Fruit fly (Drosophila melanogaster) whole organism, embryonic: ENCODE results near the gene EloB.

Experiments used
- B-H1 ChIP-seq: fragments of 200-800 bp; sonication (Bioruptor generic); IDR thresholded peaks from 3 replicates; pipeline ENCODE4 v1.3.6; 2022; ENCODE audit warnings: missing biosample characterization, missing genetic modification characterization
- BEAF-32 ChIP-seq: fragments of 200-800 bp; sonication (Bioruptor generic); optimal IDR thresholded peaks from 3 replicates; lab custom pipeline; 2017; ENCODE audit warnings: missing biosample characterization, missing genetic modification characterization, mild to moderate bottlenecking, moderate library complexity, missing genetic modification reagents
- BtbVII ChIP-seq: fragments of 200-800 bp; sonication (Bioruptor generic); optimal IDR thresholded peaks from 3 replicates; lab custom pipeline; 2017; ENCODE audit warnings: missing biosample characterization, mild to moderate bottlenecking, missing genetic modification characterization
- CG10267 ChIP-seq: fragments of 200-800 bp; sonication (Bioruptor generic); optimal IDR thresholded peaks from 2 replicates; lab custom pipeline; 2018; ENCODE audit warnings: missing biosample characterization, mild to moderate bottlenecking, missing genetic modification characterization, moderate library complexity
- CG10274 ChIP-seq: fragments of 200-800 bp; sonication (Bioruptor generic); optimal IDR thresholded peaks from 3 replicates; lab custom pipeline; 2017; ENCODE audit warnings: missing biosample characterization, mild to moderate bottlenecking, missing genetic modification characterization
- CG10543 ChIP-seq: fragments of 200-800 bp; sonication (Bioruptor generic); optimal IDR thresholded peaks from 3 replicates; lab custom pipeline; 2017; ENCODE audit warnings: missing biosample characterization, mild to moderate bottlenecking, missing genetic modification characterization, moderate library complexity
- CG11085 ChIP-seq: fragments of 200-800 bp; sonication (Bioruptor generic); IDR thresholded peaks from 2 replicates; pipeline ENCODE4 v1.3.6; 2022; ENCODE audit warnings: missing biosample characterization, missing genetic modification characterization
- CG11560 ChIP-seq: fragments of 200-800 bp; sonication (Bioruptor generic); IDR thresholded peaks from 3 replicates; pipeline ENCODE4 v1.3.6; 2022; ENCODE audit warnings: missing biosample characterization, missing genetic modification characterization
- CG14441 ChIP-seq: fragments of 200-800 bp; sonication (Bioruptor generic); IDR thresholded peaks from 2 replicates; pipeline ENCODE4 v1.3.6; 2022; ENCODE audit warnings: missing biosample characterization, missing genetic modification characterization
- CG17361 ChIP-seq: fragments of 200-800 bp; sonication (Bioruptor generic); IDR thresholded peaks from 3 replicates; pipeline ENCODE4 v1.3.6; 2022; ENCODE audit warnings: missing biosample characterization, missing genetic modification characterization
- CG17829 ChIP-seq: fragments of 200-800 bp; optimal IDR thresholded peaks from 2 replicates; lab custom pipeline; 2019; ENCODE audit warnings: missing biosample characterization, mild to moderate bottlenecking, missing genetic modification characterization, moderate library complexity
- CG2116 ChIP-seq: fragments of 200-800 bp; sonication (Bioruptor generic); optimal IDR thresholded peaks from 3 replicates; lab custom pipeline; 2018; ENCODE audit warnings: missing biosample characterization, mild to moderate bottlenecking, missing genetic modification characterization
- CG2129 ChIP-seq: fragments of 200-800 bp; sonication (Bioruptor generic); IDR thresholded peaks from 2 replicates; pipeline ENCODE4 v1.3.6; 2022; ENCODE audit warnings: missing biosample characterization, missing genetic modification characterization; ENCODE audit not compliant: partially characterized antibody
- CG30403 ChIP-seq: fragments of 200-800 bp; sonication (Bioruptor generic); optimal IDR thresholded peaks from 3 replicates; lab custom pipeline; 2016; ENCODE audit warnings: missing biosample characterization, missing genetic modification characterization
- CG33213 ChIP-seq: fragments of 200-800 bp; sonication (Bioruptor generic); optimal IDR thresholded peaks from 3 replicates; lab custom pipeline; 2016; ENCODE audit warnings: missing biosample characterization, missing genetic modification characterization
- CG3407 ChIP-seq: fragments of 200-800 bp; sonication (Bioruptor generic); optimal IDR thresholded peaks from 2 replicates; lab custom pipeline; 2018; ENCODE audit warnings: missing biosample characterization, mild to moderate bottlenecking, missing genetic modification characterization
- CG4707 ChIP-seq: fragments of 200-800 bp; sonication (Bioruptor generic); optimal IDR thresholded peaks from 2 replicates; lab custom pipeline; 2018; ENCODE audit warnings: missing biosample characterization, mild to moderate bottlenecking, missing genetic modification characterization, moderate library complexity
- CG5180 ChIP-seq: fragments of 200-800 bp; sonication (Bioruptor generic); optimal IDR thresholded peaks from 3 replicates; lab custom pipeline; 2017; ENCODE audit warnings: missing biosample characterization, missing genetic modification characterization, mild to moderate bottlenecking, moderate library complexity, missing genetic modification reagents
- CG5953 ChIP-seq: fragments of 200-800 bp; sonication (Bioruptor generic); IDR thresholded peaks from 2 replicates; pipeline ENCODE4 v1.3.6; 2022; ENCODE audit warnings: missing biosample characterization, missing genetic modification characterization
- CG7928 ChIP-seq: fragments of 200-800 bp; sonication (Bioruptor generic); optimal IDR thresholded peaks from 2 replicates; lab custom pipeline; 2017; ENCODE audit warnings: missing biosample characterization, mild to moderate bottlenecking, missing genetic modification characterization
- CG8765 ChIP-seq: fragments of 200-800 bp; sonication (Bioruptor generic); IDR thresholded peaks from 2 replicates; pipeline ENCODE4 v1.3.6; 2022; ENCODE audit warnings: missing biosample characterization, missing genetic modification characterization
- CG9797 ChIP-seq: fragments of 200-800 bp; sonication (Bioruptor generic); optimal IDR thresholded peaks from 3 replicates; lab custom pipeline; 2018; ENCODE audit warnings: missing biosample characterization, mild to moderate bottlenecking, missing genetic modification characterization
- CTCF ChIP-seq: fragments of 200-800 bp; sonication (Bioruptor generic); optimal IDR thresholded peaks from 2 replicates; lab custom pipeline; 2017; ENCODE audit warnings: missing biosample characterization, mild to moderate bottlenecking, missing genetic modification characterization, moderate library complexity
- Dbx ChIP-seq: fragments of 200-800 bp; sonication (Bioruptor generic); IDR thresholded peaks from 3 replicates; pipeline ENCODE4 v1.3.6; 2022; ENCODE audit warnings: missing biosample characterization, missing genetic modification characterization
- Dip3 ChIP-seq: fragments of 200-800 bp; sonication (Bioruptor generic); optimal IDR thresholded peaks from 3 replicates; lab custom pipeline; 2016; ENCODE audit warnings: missing biosample characterization, missing genetic modification characterization
- Doc2 ChIP-seq: fragments of 200-800 bp; sonication (Bioruptor generic); IDR thresholded peaks from 2 replicates; pipeline ENCODE4 v1.3.6; 2022; ENCODE audit warnings: missing biosample characterization, missing genetic modification characterization
- Dref ChIP-seq: fragments of 200-800 bp; sonication (Bioruptor generic); IDR thresholded peaks from 2 replicates; pipeline ENCODE4 v1.3.6; 2022; ENCODE audit warnings: missing biosample characterization, missing genetic modification characterization
- E2f2 ChIP-seq: fragments of 200-800 bp; sonication (Bioruptor generic); IDR thresholded peaks from 2 replicates; pipeline ENCODE4 v1.3.6; 2022; ENCODE audit warnings: missing biosample characterization, missing genetic modification characterization
- Eip74EF ChIP-seq, 2 experiments: fragments of 200-800 bp in 1 of 2; fragments of >200 bp in 1 of 2; sonication (Bioruptor generic) in 1 of 2; optimal IDR thresholded peaks; 2 replicates each; lab custom pipeline; 2017 to 2019; ENCODE audit warnings: missing biosample characterization in 2 of 2, missing genetic modification characterization in 2 of 2, mild to moderate bottlenecking in 1 of 2, moderate library complexity in 1 of 2
- Hand ChIP-seq: fragments of 200-800 bp; sonication (Bioruptor generic); optimal IDR thresholded peaks from 2 replicates; lab custom pipeline; 2017; ENCODE audit warnings: mild to moderate bottlenecking, missing biosample characterization, missing genetic modification reagents, missing genetic modification characterization
- HmgZ ChIP-seq: fragments of 200-800 bp; sonication (Bioruptor generic); optimal IDR thresholded peaks from 2 replicates; lab custom pipeline; 2018; ENCODE audit warnings: missing biosample characterization, mild to moderate bottlenecking, missing genetic modification characterization
- Hr39 ChIP-seq: fragments of >200 bp; optimal IDR thresholded peaks from 2 replicates; lab custom pipeline; 2017
- MESR4 ChIP-seq: fragments of 200-800 bp; sonication (Bioruptor generic); optimal IDR thresholded peaks from 2 replicates; lab custom pipeline; 2018; ENCODE audit warnings: missing biosample characterization, mild to moderate bottlenecking, missing genetic modification characterization, moderate library complexity
- Max ChIP-seq: fragments of 200-800 bp; sonication (Bioruptor generic); optimal IDR thresholded peaks from 2 replicates; lab custom pipeline; 2016; ENCODE audit warnings: missing biosample characterization, mild to moderate bottlenecking, missing genetic modification characterization
- Opbp ChIP-seq: fragments of 200-800 bp; sonication (Bioruptor generic); IDR thresholded peaks from 3 replicates; pipeline ENCODE4 v1.3.6; 2022; ENCODE audit warnings: missing biosample characterization, missing genetic modification characterization; ENCODE audit not compliant: partially characterized antibody
- Optix ChIP-seq: fragments of 200-800 bp; sonication (Bioruptor generic); IDR thresholded peaks from 3 replicates; pipeline ENCODE4 v1.3.6; 2022; ENCODE audit warnings: missing biosample characterization, missing genetic modification characterization
- Ptx1 ChIP-seq: fragments of 200-800 bp; sonication (Bioruptor generic); IDR thresholded peaks from 2 replicates; pipeline ENCODE4 v1.3.6; 2022; ENCODE audit warnings: missing biosample characterization, missing genetic modification characterization
- Sry-β ChIP-seq: fragments of 200-800 bp; sonication (Bioruptor generic); optimal IDR thresholded peaks from 2 replicates; lab custom pipeline; 2018; ENCODE audit warnings: missing biosample characterization, mild to moderate bottlenecking, missing genetic modification characterization, moderate library complexity
- Ssrp ChIP-seq: fragments of 200-800 bp; sonication (Bioruptor generic); optimal IDR thresholded peaks from 2 replicates; lab custom pipeline; 2018; ENCODE audit warnings: missing biosample characterization, mild to moderate bottlenecking, missing genetic modification characterization, moderate library complexity
- bbx ChIP-seq: fragments of 200-800 bp; sonication (Bioruptor generic); IDR thresholded peaks from 2 replicates; pipeline ENCODE4 v1.3.6; 2022; ENCODE audit warnings: missing biosample characterization, missing genetic modification characterization; ENCODE audit not compliant: partially characterized antibody
- dpn ChIP-seq, 2 experiments: fragments of 200-800 bp; sonication (Bioruptor generic); optimal IDR thresholded peaks; 3 replicates each; lab custom pipeline; 2016; ENCODE audit warnings: missing biosample characterization in 2 of 2, missing genetic modification characterization in 2 of 2
- gem ChIP-seq: fragments of 200-800 bp; sonication (Bioruptor generic); optimal IDR thresholded peaks from 2 replicates; lab custom pipeline; 2019; ENCODE audit warnings: missing biosample characterization, mild to moderate bottlenecking, missing genetic modification characterization, moderate library complexity
- klu ChIP-seq: fragments of 200-800 bp; sonication (Bioruptor generic); IDR thresholded peaks from 2 replicates; pipeline ENCODE4 v1.3.6; 2022; ENCODE audit warnings: missing biosample characterization, missing genetic modification characterization
- lab ChIP-seq: fragments of 200-800 bp; sonication (Bioruptor generic); optimal IDR thresholded peaks from 3 replicates; lab custom pipeline; 2017; ENCODE audit warnings: missing biosample characterization, missing genetic modification characterization, mild to moderate bottlenecking, moderate library complexity, missing genetic modification reagents
- lbe ChIP-seq: fragments of 200-800 bp; sonication (Bioruptor generic); optimal IDR thresholded peaks from 2 replicates; lab custom pipeline; 2016; ENCODE audit warnings: missing biosample characterization, mild to moderate bottlenecking, missing genetic modification characterization
- nerfin-1 ChIP-seq: fragments of 200-800 bp; sonication (Bioruptor generic); optimal IDR thresholded peaks from 3 replicates; lab custom pipeline; 2019; ENCODE audit warnings: missing biosample characterization, mild to moderate bottlenecking, missing genetic modification characterization, moderate library complexity
- salm ChIP-seq: fragments of 200-800 bp; sonication (Bioruptor generic); optimal IDR thresholded peaks from 2 replicates; lab custom pipeline; 2018; ENCODE audit warnings: missing biosample characterization, mild to moderate bottlenecking, missing genetic modification characterization
- sens ChIP-seq: fragments of 200-800 bp; sonication (Bioruptor generic); peaks from one replicate; lab custom pipeline; 2016; ENCODE audit warnings: missing biosample characterization, missing genetic modification characterization
- sens-2 ChIP-seq: fragments of 200-800 bp; sonication (Bioruptor generic); IDR thresholded peaks from 2 replicates; pipeline ENCODE4 v1.3.6; 2022; ENCODE audit warnings: missing biosample characterization, missing genetic modification characterization
- unc-4 ChIP-seq: fragments of 200-800 bp; sonication (Bioruptor generic); IDR thresholded peaks from 2 replicates; pipeline ENCODE4 v1.3.6; 2022; ENCODE audit warnings: missing biosample characterization, missing genetic modification characterization; ENCODE audit not compliant: partially characterized antibody
- zfh2 ChIP-seq: fragments of 200-800 bp; sonication (Bioruptor generic); optimal IDR thresholded peaks from 2 replicates; lab custom pipeline; 2016; ENCODE audit warnings: missing biosample characterization, missing genetic modification characterization

EloB gene

DNA sequence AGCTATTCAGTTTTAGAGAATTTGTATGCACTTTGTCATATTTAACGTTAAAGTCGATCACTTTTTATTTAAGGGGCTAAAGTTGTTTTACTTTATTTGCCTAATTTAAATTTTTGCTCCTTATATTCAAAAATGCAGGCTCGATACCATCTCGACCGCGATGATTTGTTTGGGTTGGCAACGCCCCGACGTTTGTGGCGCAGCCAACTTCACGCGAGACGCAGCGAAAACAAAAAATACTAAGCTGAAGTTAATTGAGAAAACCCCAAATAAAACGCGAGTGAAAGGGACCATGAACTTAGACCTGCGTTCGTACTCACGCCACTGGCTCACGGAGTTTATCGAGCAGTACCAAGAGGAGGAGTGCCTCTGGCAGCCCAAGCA lies 21.6 kb downstream of the EloB start (continued):
- peak; percentile 70 for TF ChIP-seq BEAF-32 (GFP tag; lab: Kevin White, UChicago)
- TF ChIP-seq HmgZ = no peak
- no peak for TF ChIP-seq CTCF
- no peak for TF ChIP-seq nerfin-1
- 0 out of 2 replicates have a peak, but pooled peaks have one; percentile 8 for TF ChIP-seq CG11085 (GFP tag; lab: Robert Waterston, UW)
- peak; percentile 17; the same call in 1 of the 2 replicates for TF ChIP-seq CG8765 (GFP tag; lab: Robert Waterston, UW)
- no peak for TF ChIP-seq B-H1 (GFP tag; lab: Robert Waterston, UW)
- TF ChIP-seq Dref (GFP tag; lab: Robert Waterston, UW) = peak; percentile 53
- TF ChIP-seq dpn (GFP tag; optimal IDR thresholded peaks at IDR 0.05; lab: Kevin White, UChicago) = no peak
- peak; percentile 81 for TF ChIP-seq MESR4
- no peak for TF ChIP-seq CG10543
- TF ChIP-seq CG4707 = no peak
- TF ChIP-seq CG5180 (GFP tag; lab: Kevin White, UChicago) = peak; percentile 15
- TF ChIP-seq sens-2 (GFP tag; lab: Robert Waterston, UW) = no peak
- TF ChIP-seq lbe (GFP tag; lab: Kevin White, UChicago) = no peak
- no peak for TF ChIP-seq Max (GFP tag; lab: Kevin White, UChicago)
- peak; percentile 42; the same call in 1 of the 3 replicates for TF ChIP-seq CG17361 (GFP tag; lab: Robert Waterston, UW)
- no peak for TF ChIP-seq CG7928 (GFP tag; lab: Kevin White, UChicago)
- peak; percentile 4 for TF ChIP-seq Ssrp (tag; lab: Kevin White, UChicago)
- no peak for TF ChIP-seq Dip3
- TF ChIP-seq CG5953 (GFP tag; lab: Robert Waterston, UW) = 0 out of 2 replicates have a peak, but pooled peaks have one; percentile 22
- no peak for TF ChIP-seq Optix (GFP tag; lab: Robert Waterston, UW)
- no peak for TF ChIP-seq CG10267 (tag; lab: Kevin White, UChicago)
- no peak for TF ChIP-seq CG11560 (tag; lab: Robert Waterston, UW)
- no peak for TF ChIP-seq lab (GFP tag; lab: Kevin White, UChicago)
- no peak for TF ChIP-seq Hand (GFP tag; lab: Kevin White, UChicago)
- TF ChIP-seq zfh2 (GFP tag; lab: Kevin White, UChicago) = peak; percentile 7
- TF ChIP-seq gem = no peak
- no peak for TF ChIP-seq CG30403 (GFP tag; lab: Kevin White, UChicago)
- TF ChIP-seq salm (tag; lab: Kevin White, UChicago) = no peak
- TF ChIP-seq CG2116 (GFP tag; lab: Kevin White, UChicago) = peak; percentile 3
- peak; percentile 50 for TF ChIP-seq sens (GFP tag; lab: Kevin White, UChicago)
- TF ChIP-seq Ptx1 (GFP tag; lab: Robert Waterston, UW) = no peak
- TF ChIP-seq E2f2 (GFP tag; lab: Robert Waterston, UW) = peak; percentile 86
- no peak for TF ChIP-seq CG10274 (GFP tag; lab: Kevin White, UChicago)
- no peak for TF ChIP-seq klu
- 0 out of 3 replicates have a peak, but pooled peaks have one; percentile 27 for TF ChIP-seq Dbx
- TF ChIP-seq CG3407 (GFP tag; lab: Kevin White, UChicago) = no peak
- TF ChIP-seq Hr39 (lab: Kevin White, UChicago) = no peak
- TF ChIP-seq Opbp (GFP tag; lab: Robert Waterston, UW) = peak; percentile 100
- no peak for TF ChIP-seq BtbVII
- TF ChIP-seq CG14441 (GFP tag; lab: Robert Waterston, UW) = peak; percentile 24; the same call in 1 of the 2 replicates
- TF ChIP-seq CG2129 (GFP tag; lab: Robert Waterston, UW) = peak; percentile 48
- no peak for TF ChIP-seq CG17829 (tag; lab: Kevin White, UChicago)
- no peak for TF ChIP-seq Doc2
- TF ChIP-seq Eip74EF (GFP tag; optimal IDR thresholded peaks at IDR 0.05; lab: Kevin White, UChicago) = no peak
- TF ChIP-seq CG33213 (GFP tag; lab: Kevin White, UChicago) = peak; percentile 18
- peak; percentile 61 for TF ChIP-seq unc-4
- no peak for TF ChIP-seq CG9797 (GFP tag; lab: Kevin White, UChicago)
- peak; percentile 56 for TF ChIP-seq bbx (GFP tag; lab: Robert Waterston, UW)
- no peak for TF ChIP-seq Sry-β (GFP tag; lab: Kevin White, UChicago)
